Fruit fly (Drosophila melanogaster) whole organism, embryonic: Measurements from ENCODE around the gene Cyp303a1.

Experiments used
- Aef1 ChIP-seq: fragments of 200-800 bp; sonication (Bioruptor generic); IDR thresholded peaks from 3 replicates; pipeline ENCODE4 v1.3.6; 2022; ENCODE audit warnings: missing biosample characterization, missing genetic modification characterization
- Antp ChIP-seq: fragments of 200-800 bp; sonication (Bioruptor generic); optimal IDR thresholded peaks from 3 replicates; lab custom pipeline; 2016; ENCODE audit warnings: missing biosample characterization, missing genetic modification characterization
- Atf3 ChIP-seq: fragments of 200-800 bp; sonication (Bioruptor generic); optimal IDR thresholded peaks from 3 replicates; lab custom pipeline; 2016; ENCODE audit warnings: missing biosample characterization, missing genetic modification characterization
- B-H2 ChIP-seq: fragments of 200-800 bp; sonication (Bioruptor generic); optimal IDR thresholded peaks from 2 replicates; lab custom pipeline; 2018; ENCODE audit warnings: missing biosample characterization, mild to moderate bottlenecking, missing genetic modification characterization
- CG10209 ChIP-seq: fragments of 200-800 bp; sonication (Bioruptor generic); optimal IDR thresholded peaks from 3 replicates; lab custom pipeline; 2017; ENCODE audit warnings: missing biosample characterization, mild to moderate bottlenecking, missing genetic modification characterization, missing genetic modification reagents
- CG12071 ChIP-seq: fragments of 200-800 bp; sonication (Bioruptor generic); optimal IDR thresholded peaks from 3 replicates; lab custom pipeline; 2018; ENCODE audit warnings: missing biosample characterization, mild to moderate bottlenecking, missing genetic modification characterization
- CG12744 ChIP-seq: fragments of 200-800 bp; sonication (Bioruptor generic); optimal IDR thresholded peaks from 2 replicates; lab custom pipeline; 2016; ENCODE audit warnings: missing biosample characterization, missing genetic modification characterization
- CG13775 ChIP-seq: fragments of 200-800 bp; sonication (Bioruptor generic); optimal IDR thresholded peaks from 3 replicates; lab custom pipeline; 2017; ENCODE audit warnings: missing biosample characterization, mild to moderate bottlenecking, missing genetic modification characterization
- CG14965 ChIP-seq: fragments of 200-800 bp; sonication (Bioruptor generic); optimal IDR thresholded peaks from 2 replicates; lab custom pipeline; 2016; ENCODE audit warnings: missing biosample characterization, missing genetic modification characterization, borderline replicate concordance
- CG1602 ChIP-seq: fragments of 200-800 bp; sonication (Bioruptor generic); optimal IDR thresholded peaks from 3 replicates; lab custom pipeline; 2016; ENCODE audit warnings: missing biosample characterization, missing genetic modification characterization
- CG18011 ChIP-seq: fragments of 200-800 bp; sonication (Bioruptor generic); optimal IDR thresholded peaks from 2 replicates; lab custom pipeline; 2017; ENCODE audit warnings: missing biosample characterization, missing genetic modification characterization, mild to moderate bottlenecking, moderate library complexity, missing genotype
- CG2678 ChIP-seq: fragments of 200-800 bp; sonication (Bioruptor generic); optimal IDR thresholded peaks from 3 replicates; lab custom pipeline; 2019; ENCODE audit warnings: missing biosample characterization, mild to moderate bottlenecking, missing genetic modification characterization, moderate library complexity
- CG31224 ChIP-seq: fragments of 200-800 bp; sonication (Bioruptor generic); IDR thresholded peaks from 2 replicates; pipeline ENCODE4 v1.3.6; 2022; ENCODE audit warnings: missing biosample characterization, missing genetic modification characterization
- CG31365 ChIP-seq: fragments of 200-800 bp; sonication (Bioruptor generic); optimal IDR thresholded peaks from 2 replicates; lab custom pipeline; 2018; ENCODE audit warnings: missing biosample characterization, mild to moderate bottlenecking, missing genetic modification characterization
- CG32532 ChIP-seq: fragments of 200-800 bp; sonication (Bioruptor generic); IDR thresholded peaks from 2 replicates; pipeline ENCODE4 v1.3.6; 2022; ENCODE audit warnings: missing biosample characterization, missing genetic modification characterization
- CG4424 ChIP-seq: fragments of 200-800 bp; sonication (Bioruptor generic); optimal IDR thresholded peaks from 3 replicates; lab custom pipeline; 2016; ENCODE audit warnings: missing biosample characterization, missing genetic modification characterization
- CG6683 ChIP-seq: fragments of 200-800 bp; sonication (Bioruptor generic); optimal IDR thresholded peaks from 2 replicates; lab custom pipeline; 2017; ENCODE audit warnings: missing biosample characterization, mild to moderate bottlenecking, missing genetic modification characterization, missing genetic modification reagents
- CG6854 ChIP-seq: fragments of 200-800 bp; sonication (Bioruptor generic); optimal IDR thresholded peaks from 3 replicates; lab custom pipeline; 2017; ENCODE audit warnings: missing biosample characterization, mild to moderate bottlenecking, missing genetic modification characterization
- CG7357 ChIP-seq: fragments of 200-800 bp; sonication (Bioruptor generic); IDR thresholded peaks from 3 replicates; pipeline ENCODE4 v1.3.6; 2022; ENCODE audit warnings: missing biosample characterization, missing genetic modification characterization
- CG8290 ChIP-seq, 3 experiments: fragments of 200-800 bp; sonication (Bioruptor generic); optimal IDR thresholded peaks; 2 replicates each; lab custom pipeline; 2016 to 2019; ENCODE audit warnings: missing biosample characterization in 3 of 3, missing genetic modification characterization in 3 of 3, mild to moderate bottlenecking in 2 of 3, moderate library complexity in 1 of 3
- CG8388 ChIP-seq: fragments of 200-800 bp; sonication (Bioruptor generic); optimal IDR thresholded peaks from 2 replicates; lab custom pipeline; 2019; ENCODE audit warnings: missing biosample characterization, mild to moderate bottlenecking, missing genetic modification characterization, moderate library complexity
- CG8478 ChIP-seq: fragments of >200 bp; optimal IDR thresholded peaks from 2 replicates; lab custom pipeline; 2018
- CG9609 ChIP-seq: fragments of 200-800 bp; sonication (Bioruptor generic); optimal IDR thresholded peaks from 3 replicates; lab custom pipeline; 2016; ENCODE audit warnings: missing biosample characterization, missing genetic modification characterization
- Dip3 ChIP-seq: fragments of 200-800 bp; sonication (Bioruptor generic); optimal IDR thresholded peaks from 3 replicates; lab custom pipeline; 2016; ENCODE audit warnings: missing biosample characterization, missing genetic modification characterization
- Doc2 ChIP-seq: fragments of 200-800 bp; sonication (Bioruptor generic); IDR thresholded peaks from 2 replicates; pipeline ENCODE4 v1.3.6; 2022; ENCODE audit warnings: missing biosample characterization, missing genetic modification characterization
- HLH54F ChIP-seq: fragments of 200-800 bp; sonication (Bioruptor generic); optimal IDR thresholded peaks from 3 replicates; lab custom pipeline; 2016; ENCODE audit warnings: missing biosample characterization, missing genetic modification characterization
- Hmr ChIP-seq: fragments of 200-800 bp; sonication (Bioruptor generic); optimal IDR thresholded peaks from 3 replicates; lab custom pipeline; 2017; ENCODE audit warnings: mild to moderate bottlenecking, missing biosample characterization, missing genetic modification reagents, missing genetic modification characterization
- Hr78 ChIP-seq, 2 experiments: fragments of 200-800 bp in 1 of 2; fragments of >200 bp in 1 of 2; sonication (Bioruptor generic) in 1 of 2; optimal IDR thresholded peaks; 2 replicates each; lab custom pipeline; 2017 to 2019; ENCODE audit warnings: missing biosample characterization in 2 of 2, missing genetic modification characterization in 2 of 2, mild to moderate bottlenecking in 1 of 2, moderate library complexity in 1 of 2
- abd-A ChIP-seq: fragments of 200-800 bp; sonication (Bioruptor generic); optimal IDR thresholded peaks from 3 replicates; lab custom pipeline; 2019; ENCODE audit warnings: missing biosample characterization, mild to moderate bottlenecking, missing genetic modification characterization, moderate library complexity
- ac ChIP-seq: fragments of 200-800 bp; sonication (Bioruptor generic); optimal IDR thresholded peaks from 3 replicates; lab custom pipeline; 2017; ENCODE audit warnings: missing biosample characterization, mild to moderate bottlenecking, missing genetic modification characterization
- bowl ChIP-seq: fragments of 200-800 bp; sonication (Bioruptor generic); IDR thresholded peaks from 2 replicates; pipeline ENCODE4 v1.3.6; 2022; ENCODE audit warnings: missing biosample characterization, missing genetic modification characterization
- crc ChIP-seq: fragments of 200-800 bp; sonication (Bioruptor generic); optimal IDR thresholded peaks from 2 replicates; lab custom pipeline; 2016; ENCODE audit warnings: missing biosample characterization, missing genetic modification characterization
- dimm ChIP-seq: fragments of 200-800 bp; sonication (Bioruptor generic); IDR thresholded peaks from 2 replicates; pipeline ENCODE4 v1.3.6; 2022; ENCODE audit warnings: missing biosample characterization, missing genetic modification characterization
- dysf ChIP-seq: fragments of 200-800 bp; sonication (Bioruptor generic); IDR thresholded peaks from 3 replicates; pipeline ENCODE4 v1.3.6; 2022; ENCODE audit warnings: missing biosample characterization, missing genetic modification characterization
- grn ChIP-seq: fragments of 200-800 bp; sonication (Bioruptor generic); optimal IDR thresholded peaks from 3 replicates; lab custom pipeline; 2017; ENCODE audit warnings: missing biosample characterization, missing genetic modification characterization
- gro ChIP-seq: fragments of 200-800 bp; sonication (Bioruptor generic); optimal IDR thresholded peaks from 2 replicates; lab custom pipeline; 2016; ENCODE audit warnings: missing biosample characterization, missing genetic modification characterization
- h ChIP-seq: fragments of >200 bp; optimal IDR thresholded peaks from 2 replicates; lab custom pipeline; 2017
- ham ChIP-seq: fragments of 200-800 bp; sonication (Bioruptor generic); IDR thresholded peaks from 2 replicates; pipeline ENCODE4 v1.3.6; 2022; ENCODE audit warnings: missing biosample characterization, missing genetic modification characterization
- hkb ChIP-seq, 2 experiments: fragments of 200-800 bp in 1 of 2; fragments of >200 bp in 1 of 2; sonication (Bioruptor generic) in 1 of 2; IDR thresholded peaks in 1 of 2; optimal IDR thresholded peaks in 1 of 2; 2 replicates each; pipeline versions ENCODE4 v1.3.6 to Lab custom; 2017 to 2022; ENCODE audit warnings: missing biosample characterization in 1 of 2, missing genetic modification characterization in 1 of 2
- ind ChIP-seq: fragments of 200-800 bp; sonication (Bioruptor generic); optimal IDR thresholded peaks from 3 replicates; lab custom pipeline; 2016; ENCODE audit warnings: missing biosample characterization, missing genetic modification characterization
- mam ChIP-seq: fragments of 200-800 bp; sonication (Bioruptor generic); optimal IDR thresholded peaks from 3 replicates; lab custom pipeline; 2016; ENCODE audit warnings: missing biosample characterization, missing genetic modification characterization
- odd ChIP-seq: fragments of 200-800 bp; sonication (Bioruptor generic); optimal IDR thresholded peaks from 2 replicates; lab custom pipeline; 2017; ENCODE audit warnings: missing biosample characterization, mild to moderate bottlenecking, missing genetic modification characterization
- p53 ChIP-seq: fragments of 200-800 bp; sonication (Bioruptor generic); optimal IDR thresholded peaks from 2 replicates; lab custom pipeline; 2016; ENCODE audit warnings: missing biosample characterization, missing genetic modification characterization
- sc ChIP-seq, 3 experiments: fragments of >200 bp in 2 of 3; fragments of 200-800 bp in 1 of 3; sonication (Bioruptor generic) in 1 of 3; optimal IDR thresholded peaks; 2 replicates in 2 of 3; 3 replicates in 1 of 3; lab custom pipeline; 2017; ENCODE audit warnings: mild to moderate bottlenecking in 1 of 3, missing biosample characterization in 1 of 3, missing genetic modification characterization in 1 of 3, missing genetic modification reagents in 1 of 3
- sd ChIP-seq: fragments of 200-800 bp; sonication (Bioruptor generic); optimal IDR thresholded peaks from 3 replicates; lab custom pipeline; 2018; ENCODE audit warnings: missing biosample characterization, mild to moderate bottlenecking, missing genetic modification characterization, moderate library complexity
- sisA ChIP-seq: fragments of 200-800 bp; sonication (Bioruptor generic); IDR thresholded peaks from 2 replicates; pipeline ENCODE4 v1.3.6; 2022; ENCODE audit warnings: missing biosample characterization, missing genetic modification characterization
- sob ChIP-seq: fragments of 200-800 bp; sonication (Bioruptor generic); IDR thresholded peaks from 2 replicates; pipeline ENCODE4 v1.3.6; 2022; ENCODE audit warnings: missing biosample characterization, missing genetic modification characterization
- sug ChIP-seq: fragments of 200-800 bp; optimal IDR thresholded peaks from 2 replicates; lab custom pipeline; 2019; ENCODE audit warnings: missing biosample characterization, mild to moderate bottlenecking, missing genetic modification characterization, moderate library complexity
- tna ChIP-seq: fragments of 200-800 bp; sonication (Bioruptor generic); IDR thresholded peaks from 2 replicates; pipeline ENCODE4 v1.3.6; 2022; ENCODE audit warnings: missing biosample characterization, missing genetic modification characterization; ENCODE audit not compliant: partially characterized antibody
- ttk ChIP-seq: fragments of 200-800 bp; sonication (Bioruptor generic); IDR thresholded peaks from 2 replicates; pipeline ENCODE4 v2.1.2; 2022; ENCODE audit warnings: missing biosample characterization, missing genetic modification characterization
- zfh2 ChIP-seq: fragments of 200-800 bp; sonication (Bioruptor generic); optimal IDR thresholded peaks from 2 replicates; lab custom pipeline; 2016; ENCODE audit warnings: missing biosample characterization, missing genetic modification characterization

Gene Cyp303a1

DNA sequence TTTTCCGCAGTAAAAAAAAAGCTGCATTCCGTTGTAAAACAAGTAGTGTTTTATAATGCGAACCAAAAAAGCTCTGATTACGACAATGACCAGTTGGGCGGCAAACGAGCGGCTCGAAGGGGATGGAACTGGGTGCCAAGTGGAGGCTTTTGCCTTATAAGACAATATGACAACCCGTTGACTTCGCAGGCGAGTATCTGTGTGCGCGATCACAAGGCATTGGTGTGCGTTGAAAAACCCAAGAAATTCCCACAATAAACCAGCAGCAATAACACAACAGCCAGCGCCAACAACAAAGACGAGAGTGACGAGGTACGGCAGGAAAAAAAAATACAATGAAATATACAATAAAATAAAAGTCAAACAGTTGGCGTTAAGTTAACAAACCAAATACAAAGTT is 21.0 kb downstream of the Cyp303a1 start (continued):
- no peak for TF ChIP-seq zfh2 (GFP tag; lab: Kevin White, UChicago)
- no peak for TF ChIP-seq CG8388 (GFP tag; lab: Kevin White, UChicago)
- TF ChIP-seq p53, result no peak
- no peak for TF ChIP-seq CG13775 (GFP tag; lab: Kevin White, UChicago)
- no peak for TF ChIP-seq sc (optimal IDR thresholded peaks at IDR 0.05; lab: Kevin White, UChicago)
- no peak for TF ChIP-seq sc (GFP tag; optimal IDR thresholded peaks at IDR 0.05; lab: Kevin White, UChicago)
- peak; percentile 75 for TF ChIP-seq abd-A (tag; lab: Kevin White, UChicago)
- peak; percentile 41 for TF ChIP-seq Hmr (GFP tag; lab: Kevin White, UChicago)
- no peak for TF ChIP-seq CG9609
- peak; percentile 82 for TF ChIP-seq B-H2 (GFP tag; lab: Kevin White, UChicago)
- peak; percentile 31; the same call in 1 of the 2 replicates for TF ChIP-seq CG32532 (GFP tag; lab: Robert Waterston, UW)
- TF ChIP-seq CG7357 (GFP tag; lab: Robert Waterston, UW), result no peak
- TF ChIP-seq CG6854 (GFP tag; lab: Kevin White, UChicago), result peak; percentile 43
- TF ChIP-seq ac (GFP tag; lab: Kevin White, UChicago), result no peak
- TF ChIP-seq CG4424 (GFP tag; lab: Kevin White, UChicago), result no peak
- TF ChIP-seq sisA (GFP tag; lab: Robert Waterston, UW), result no peak
- TF ChIP-seq sd (tag; lab: Kevin White, UChicago), result peak; percentile 95
- no peak for TF ChIP-seq CG8478 (lab: Kevin White, UChicago)
- no peak for TF ChIP-seq dimm (GFP tag; lab: Robert Waterston, UW)
- no peak for TF ChIP-seq Doc2
- no peak for TF ChIP-seq CG8290 (GFP tag; optimal IDR thresholded peaks at IDR 0.05; lab: Kevin White, UChicago)
- peak in 1 of 2 experiments; percentile 38 for TF ChIP-seq CG8290 (tag; optimal IDR thresholded peaks at IDR 0.05; lab: Kevin White, UChicago)
- peak; percentile 5 for TF ChIP-seq odd (GFP tag; lab: Kevin White, UChicago)
- TF ChIP-seq Antp, result no peak
- TF ChIP-seq CG31224, result no peak
- no peak for TF ChIP-seq crc (GFP tag; lab: Kevin White, UChicago)
- TF ChIP-seq CG18011 (GFP tag; lab: Kevin White, UChicago), result no peak
- TF ChIP-seq Aef1 (GFP tag; lab: Robert Waterston, UW), result no peak
- TF ChIP-seq ind (GFP tag; lab: Kevin White, UChicago), result no peak
- TF ChIP-seq sug, result peak; percentile 81
- no peak for TF ChIP-seq CG6683 (GFP tag; lab: Kevin White, UChicago)
- TF ChIP-seq Dip3 (GFP tag; lab: Kevin White, UChicago), result no peak
- no peak for TF ChIP-seq ttk (GFP tag; lab: Robert Waterston, UW)
- TF ChIP-seq CG10209 (GFP tag; lab: Kevin White, UChicago), result no peak
- TF ChIP-seq Hr78 (GFP tag; optimal IDR thresholded peaks at IDR 0.05; lab: Kevin White, UChicago), result no peak
- peak; percentile 28 for TF ChIP-seq CG2678
- TF ChIP-seq h (lab: Kevin White, UChicago), result no peak
- peak; percentile 43; the same call in 1 of the 2 replicates for TF ChIP-seq tna (GFP tag; lab: Robert Waterston, UW)
- 0 out of 2 replicates have a peak, but pooled peaks have one; percentile 28 for TF ChIP-seq bowl (GFP tag; lab: Robert Waterston, UW)
- no peak for TF ChIP-seq CG31365 (tag; lab: Kevin White, UChicago)
- TF ChIP-seq mam, result no peak
- no peak for TF ChIP-seq CG12744 (GFP tag; lab: Kevin White, UChicago)
- TF ChIP-seq ham (GFP tag; lab: Robert Waterston, UW), result no peak
- TF ChIP-seq CG1602, result no peak
- no peak for TF ChIP-seq Atf3 (GFP tag; lab: Kevin White, UChicago)
- TF ChIP-seq CG12071, result no peak
- TF ChIP-seq CG14965 (GFP tag; lab: Kevin White, UChicago), result no peak
- TF ChIP-seq sob (GFP tag; lab: Robert Waterston, UW), result peak; percentile 31; the same call in 1 of the 2 replicates
- TF ChIP-seq dysf (GFP tag; lab: Robert Waterston, UW), result no peak
- peak; percentile 9 for TF ChIP-seq grn (GFP tag; lab: Kevin White, UChicago)
- no peak for TF ChIP-seq hkb (optimal IDR thresholded peaks at IDR 0.05; lab: Kevin White, UChicago)
- peak; percentile 25; the same call in 1 of the 2 replicates for TF ChIP-seq hkb (GFP tag; IDR thresholded peaks at IDR 0.05; lab: Robert Waterston, UW)
- TF ChIP-seq gro (GFP tag; lab: Kevin White, UChicago), result peak; percentile 50
- TF ChIP-seq HLH54F (GFP tag; lab: Kevin White, UChicago), result no peak
